Fruit fly (Drosophila melanogaster) whole organism, prepupa: ENCODE results near the gene Dpp10.

Experiments used
- Blimp-1 ChIP-seq: fragments of 200-800 bp; sonication (Bioruptor generic); optimal IDR thresholded peaks from 3 replicates; lab custom pipeline; 2017; ENCODE audit warnings: missing biosample characterization, missing genetic modification characterization, mild to moderate bottlenecking, moderate library complexity, missing genetic modification reagents
- CG10631 ChIP-seq: fragments of 200-800 bp; sonication (Bioruptor generic); optimal IDR thresholded peaks from 2 replicates; lab custom pipeline; 2016; ENCODE audit warnings: missing biosample characterization, missing genetic modification characterization
- CG10669 ChIP-seq: fragments of 200-800 bp; sonication (Bioruptor generic); optimal IDR thresholded peaks from 3 replicates; lab custom pipeline; 2018; ENCODE audit warnings: missing biosample characterization, mild to moderate bottlenecking, missing genetic modification characterization, moderate library complexity
- CG11294 ChIP-seq: fragments of 200-800 bp; sonication (Bioruptor generic); IDR thresholded peaks from 2 replicates; pipeline ENCODE4 v1.3.6; 2022; ENCODE audit warnings: missing biosample characterization, missing genetic modification characterization
- CG11762 ChIP-seq: fragments of 200-800 bp; sonication (Bioruptor generic); optimal IDR thresholded peaks from 3 replicates; lab custom pipeline; 2016; ENCODE audit warnings: missing biosample characterization, missing genetic modification characterization; ENCODE audit not compliant: insufficient read depth
- CG11902 ChIP-seq: fragments of 200-800 bp; sonication (Bioruptor generic); optimal IDR thresholded peaks from 3 replicates; lab custom pipeline; 2016; ENCODE audit warnings: missing biosample characterization, missing genetic modification characterization
- CG15336 ChIP-seq: fragments of 200-800 bp; sonication (Bioruptor generic); IDR thresholded peaks from 2 replicates; pipeline ENCODE4 v1.3.6; 2022; ENCODE audit warnings: missing biosample characterization, missing genetic modification characterization
- CG1621 ChIP-seq: fragments of 200-800 bp; sonication (Bioruptor generic); optimal IDR thresholded peaks from 3 replicates; lab custom pipeline; 2018; ENCODE audit warnings: missing biosample characterization, mild to moderate bottlenecking, missing genetic modification characterization
- CG16779 ChIP-seq: fragments of 200-800 bp; sonication (Bioruptor generic); optimal IDR thresholded peaks from 3 replicates; lab custom pipeline; 2017; ENCODE audit warnings: missing biosample characterization, mild to moderate bottlenecking, missing genetic modification characterization
- CG3032 ChIP-seq: fragments of 200-800 bp; optimal IDR thresholded peaks from 2 replicates; lab custom pipeline; 2019; ENCODE audit warnings: missing biosample characterization, mild to moderate bottlenecking, missing genetic modification characterization, moderate library complexity
- CG31627 ChIP-seq: fragments of 200-800 bp; sonication (Bioruptor generic); optimal IDR thresholded peaks from 3 replicates; lab custom pipeline; 2016; ENCODE audit warnings: missing biosample characterization, missing genetic modification characterization
- CG32006 ChIP-seq: fragments of 200-800 bp; sonication (Bioruptor generic); optimal IDR thresholded peaks from 3 replicates; lab custom pipeline; 2017; ENCODE audit warnings: missing biosample characterization, mild to moderate bottlenecking, missing genetic modification characterization
- CG34406 ChIP-seq: fragments of 200-800 bp; sonication (Bioruptor generic); optimal IDR thresholded peaks from 3 replicates; lab custom pipeline; 2016; ENCODE audit warnings: missing biosample characterization, missing genetic modification characterization
- CG3919 ChIP-seq: fragments of 200-800 bp; sonication (Bioruptor generic); optimal IDR thresholded peaks from 3 replicates; lab custom pipeline; 2016; ENCODE audit warnings: missing biosample characterization, missing genetic modification characterization
- CG4318 ChIP-seq: fragments of 200-800 bp; sonication (Bioruptor generic); optimal IDR thresholded peaks from 3 replicates; lab custom pipeline; 2017; ENCODE audit warnings: missing biosample characterization, mild to moderate bottlenecking, missing genetic modification characterization
- CG6163 ChIP-seq: fragments of 200-800 bp; sonication (Bioruptor generic); IDR thresholded peaks from 3 replicates; pipeline ENCODE4 v1.3.6; 2022; ENCODE audit warnings: missing biosample characterization, missing genetic modification characterization
- CG6276 ChIP-seq: fragments of 200-800 bp; sonication (Bioruptor generic); optimal IDR thresholded peaks from 2 replicates; lab custom pipeline; 2017; ENCODE audit warnings: missing biosample characterization, mild to moderate bottlenecking, missing genetic modification characterization
- CG6792 ChIP-seq: fragments of 200-800 bp; sonication (Bioruptor generic); optimal IDR thresholded peaks from 3 replicates; lab custom pipeline; 2016; ENCODE audit warnings: missing biosample characterization, missing genetic modification characterization
- CG6854 ChIP-seq: fragments of 200-800 bp; sonication (Bioruptor generic); optimal IDR thresholded peaks from 2 replicates; lab custom pipeline; 2017; ENCODE audit warnings: missing biosample characterization, mild to moderate bottlenecking, missing genetic modification characterization
- CG7368 ChIP-seq: fragments of 200-800 bp; sonication (Bioruptor generic); optimal IDR thresholded peaks from 3 replicates; lab custom pipeline; 2016; ENCODE audit warnings: missing biosample characterization, missing genetic modification characterization
- CG8119 ChIP-seq: fragments of 200-800 bp; sonication (Bioruptor generic); IDR thresholded peaks from 3 replicates; pipeline ENCODE4 v1.3.6; 2022; ENCODE audit warnings: missing biosample characterization, missing genetic modification characterization
- CG8319 ChIP-seq: fragments of 200-800 bp; sonication (Bioruptor generic); optimal IDR thresholded peaks from 3 replicates; lab custom pipeline; 2016; ENCODE audit warnings: missing biosample characterization, missing genetic modification characterization
- CG8632 ChIP-seq: fragments of 200-800 bp; sonication (Bioruptor generic); optimal IDR thresholded peaks from 3 replicates; lab custom pipeline; 2016; ENCODE audit warnings: missing biosample characterization, missing genetic modification characterization
- CG9139 ChIP-seq: fragments of 200-800 bp; sonication (Bioruptor generic); optimal IDR thresholded peaks from 3 replicates; lab custom pipeline; 2017; ENCODE audit warnings: missing biosample characterization, mild to moderate bottlenecking, missing genetic modification characterization
- Eip75B ChIP-seq: fragments of 200-800 bp; sonication (Bioruptor generic); optimal IDR thresholded peaks from 3 replicates; lab custom pipeline; 2016; ENCODE audit warnings: missing biosample characterization, missing genetic modification characterization
- Eip78C ChIP-seq: fragments of 200-800 bp; sonication (Bioruptor generic); peaks from one replicate; lab custom pipeline; 2016; ENCODE audit warnings: missing biosample characterization, missing genetic modification characterization
- Eip93F ChIP-seq: fragments of 200-800 bp; sonication (Bioruptor generic); optimal IDR thresholded peaks from 2 replicates; lab custom pipeline; 2016; ENCODE audit warnings: missing biosample characterization, mild to moderate bottlenecking, missing genetic modification characterization
- Ets21C ChIP-seq: fragments of 200-800 bp; sonication (Bioruptor generic); optimal IDR thresholded peaks from 3 replicates; lab custom pipeline; 2016; ENCODE audit warnings: missing biosample characterization, missing genetic modification characterization
- Ets96B ChIP-seq: fragments of 200-800 bp; optimal IDR thresholded peaks from 2 replicates; lab custom pipeline; 2019; ENCODE audit warnings: missing biosample characterization, mild to moderate bottlenecking, missing genetic modification characterization, moderate library complexity
- Gug ChIP-seq: fragments of 200-800 bp; sonication (Bioruptor generic); IDR thresholded peaks from 2 replicates; pipeline ENCODE4 v1.3.6; 2022; ENCODE audit warnings: missing biosample characterization, missing genetic modification characterization
- Hr39 ChIP-seq: fragments of 200-800 bp; sonication (Bioruptor generic); optimal IDR thresholded peaks from 2 replicates; lab custom pipeline; 2016; ENCODE audit warnings: missing biosample characterization, missing genetic modification characterization
- Hr4 ChIP-seq: fragments of 200-800 bp; sonication (Bioruptor generic); optimal IDR thresholded peaks from 3 replicates; lab custom pipeline; 2016; ENCODE audit warnings: missing biosample characterization, missing genetic modification characterization
- Lpt ChIP-seq: fragments of 200-800 bp; sonication (Bioruptor generic); optimal IDR thresholded peaks from 3 replicates; lab custom pipeline; 2016; ENCODE audit warnings: missing biosample characterization, missing genetic modification characterization
- OdsH ChIP-seq: fragments of 200-800 bp; sonication (Bioruptor generic); optimal IDR thresholded peaks from 3 replicates; lab custom pipeline; 2016; ENCODE audit warnings: missing biosample characterization, missing genetic modification characterization
- Smox ChIP-seq: fragments of 200-800 bp; sonication (Bioruptor generic); optimal IDR thresholded peaks from 3 replicates; lab custom pipeline; 2016; ENCODE audit warnings: missing biosample characterization, missing genetic modification characterization
- Sox102F ChIP-seq: fragments of 200-800 bp; sonication (Bioruptor generic); optimal IDR thresholded peaks from 2 replicates; lab custom pipeline; 2016; ENCODE audit warnings: missing biosample characterization, mild to moderate bottlenecking, missing genetic modification characterization
- Sox14 ChIP-seq: fragments of 200-800 bp; sonication (Bioruptor generic); optimal IDR thresholded peaks from 3 replicates; lab custom pipeline; 2016; ENCODE audit warnings: missing biosample characterization, missing genetic modification characterization
- Sox15 ChIP-seq: fragments of 200-800 bp; sonication (Bioruptor generic); optimal IDR thresholded peaks from 3 replicates; lab custom pipeline; 2016; ENCODE audit warnings: missing biosample characterization, missing genetic modification characterization
- achi ChIP-seq: fragments of 200-800 bp; sonication (Bioruptor generic); optimal IDR thresholded peaks from 3 replicates; lab custom pipeline; 2016; ENCODE audit warnings: missing biosample characterization, missing genetic modification characterization
- dac ChIP-seq: fragments of 200-800 bp; sonication (Bioruptor generic); optimal IDR thresholded peaks from 2 replicates; lab custom pipeline; 2017; ENCODE audit warnings: missing biosample characterization, mild to moderate bottlenecking, missing genetic modification characterization
- dsx ChIP-seq: fragments of 200-800 bp; optimal IDR thresholded peaks from 3 replicates; lab custom pipeline; 2019; ENCODE audit warnings: missing biosample characterization, mild to moderate bottlenecking, missing genetic modification characterization, moderate library complexity; ENCODE audit not compliant: poor library complexity, severe bottlenecking
- eg ChIP-seq: fragments of 200-800 bp; sonication (Bioruptor generic); IDR thresholded peaks from 3 replicates; pipeline ENCODE4 v1.3.6; 2022; ENCODE audit warnings: missing biosample characterization, missing genetic modification characterization
- esn ChIP-seq: fragments of 200-800 bp; sonication (Bioruptor generic); optimal IDR thresholded peaks from 2 replicates; lab custom pipeline; 2016; ENCODE audit warnings: missing biosample characterization, mild to moderate bottlenecking, missing genetic modification characterization, moderate library complexity
- fd85E ChIP-seq: fragments of 200-800 bp; sonication (Bioruptor generic); optimal IDR thresholded peaks from 3 replicates; lab custom pipeline; 2016; ENCODE audit warnings: missing biosample characterization, missing genetic modification characterization
- fkh ChIP-seq: fragments of 200-800 bp; sonication (Bioruptor generic); optimal IDR thresholded peaks from 3 replicates; lab custom pipeline; 2017; ENCODE audit warnings: missing biosample characterization, mild to moderate bottlenecking, missing genetic modification characterization, moderate library complexity
- lz ChIP-seq: fragments of 200-800 bp; sonication (Bioruptor generic); optimal IDR thresholded peaks from 3 replicates; lab custom pipeline; 2016; ENCODE audit warnings: missing biosample characterization, missing genetic modification characterization
- net ChIP-seq: fragments of 200-800 bp; sonication (Bioruptor generic); optimal IDR thresholded peaks from 3 replicates; lab custom pipeline; 2016; ENCODE audit warnings: missing biosample characterization, missing genetic modification characterization
- pdm3 ChIP-seq: fragments of 200-800 bp; sonication (Bioruptor generic); optimal IDR thresholded peaks from 3 replicates; lab custom pipeline; 2016; ENCODE audit warnings: missing biosample characterization, missing genetic modification characterization
- salr ChIP-seq, 2 experiments: fragments of 200-800 bp; sonication (Bioruptor generic); optimal IDR thresholded peaks; 3 replicates each; lab custom pipeline; 2016 to 2018; ENCODE audit warnings: missing biosample characterization in 2 of 2, missing genetic modification characterization in 2 of 2, mild to moderate bottlenecking in 1 of 2
- spab ChIP-seq: fragments of 200-800 bp; sonication (Bioruptor generic); optimal IDR thresholded peaks from 2 replicates; lab custom pipeline; 2017; ENCODE audit warnings: missing biosample characterization, mild to moderate bottlenecking, missing genetic modification characterization, missing genetic modification reagents
- ss ChIP-seq, 2 experiments: fragments of 200-800 bp; sonication (Bioruptor generic); optimal IDR thresholded peaks; 2 replicates in 1 of 2; 3 replicates in 1 of 2; lab custom pipeline; 2017 to 2018; ENCODE audit warnings: mild to moderate bottlenecking in 2 of 2, missing biosample characterization in 2 of 2, missing genetic modification characterization in 2 of 2, moderate library complexity in 1 of 2
- svp ChIP-seq: fragments of 200-800 bp; sonication (Bioruptor generic); peaks from one replicate; lab custom pipeline; 2016; ENCODE audit warnings: missing biosample characterization, missing genetic modification characterization

The Dpp10 gene

dm6 chr2L:6601018-6601505 is at the start of gene Dpp10:
Gene Dpp10 (minus strand): TSS chr2L:6601068.
- TF ChIP-seq CG31627 (GFP tag; lab: Kevin White, UChicago) (peak; percentile 73), CG9139 (GFP tag; lab: Kevin White, UChicago) (peak; percentile 17), CG6163 (GFP tag; lab: Robert Waterston, UW) (peak; percentile 90), CG4318 (GFP tag; lab: Kevin White, UChicago) (peak; percentile 70), spab (GFP tag; lab: Kevin White, UChicago) (peak; percentile 65), Eip75B (GFP tag; lab: Kevin White, UChicago) (peak; percentile 72), Smox (GFP tag; lab: Kevin White, UChicago) (peak; percentile 73), Sox14 (GFP tag; lab: Kevin White, UChicago) (peak; percentile 64), dsx (peak; percentile 65), Ets96B (tag; lab: Kevin White, UChicago) (peak; percentile 70), Sox102F (peak; percentile 69), CG11902 (GFP tag; lab: Kevin White, UChicago) (peak; percentile 18), CG11294 (GFP tag; lab: Robert Waterston, UW) (peak; percentile 83), Blimp-1 (GFP tag; lab: Kevin White, UChicago) (no peak), OdsH (GFP tag; lab: Kevin White, UChicago) (peak; percentile 76), Sox15 (GFP tag; lab: Kevin White, UChicago) (peak; percentile 58), esn (no peak), CG7368 (GFP tag; lab: Kevin White, UChicago) (peak; percentile 38), CG8119 (peak; percentile 89), CG3919 (peak; percentile 76), Eip78C (peak; percentile 92), svp (GFP tag; lab: Kevin White, UChicago) (peak; percentile 84), CG34406 (GFP tag; lab: Kevin White, UChicago) (peak; percentile 54), CG16779 (peak; percentile 59), Hr4 (GFP tag; lab: Kevin White, UChicago) (peak; percentile 75), salr (GFP tag; optimal IDR thresholded peaks at IDR 0.05; lab: Kevin White, UChicago) (peak; percentile 48 to 61), Lpt (GFP tag; lab: Kevin White, UChicago) (peak; percentile 59), pdm3 (GFP tag; lab: Kevin White, UChicago) (peak; percentile 80), CG1621 (peak; percentile 61), CG8632 (GFP tag; lab: Kevin White, UChicago) (peak; percentile 67), net (peak; percentile 65), CG6792 (GFP tag; lab: Kevin White, UChicago) (peak; percentile 61), CG10631 (GFP tag; lab: Kevin White, UChicago) (peak; percentile 71), Hr39 (GFP tag; lab: Kevin White, UChicago) (peak; percentile 70), CG15336 (GFP tag; lab: Robert Waterston, UW) (peak; percentile 91), CG3032 (tag; lab: Kevin White, UChicago) (peak; percentile 78), Eip93F (GFP tag; lab: Kevin White, UChicago) (peak; percentile 9), CG6854 (GFP tag; lab: Kevin White, UChicago) (no peak), fd85E (GFP tag; lab: Kevin White, UChicago) (no peak), achi (GFP tag; lab: Kevin White, UChicago) (peak; percentile 76), Gug (GFP tag; lab: Robert Waterston, UW) (peak; percentile 82), Ets21C (GFP tag; lab: Kevin White, UChicago) (peak; percentile 63), CG11762 (GFP tag; lab: Kevin White, UChicago) (peak; percentile 24), CG10669 (GFP tag; lab: Kevin White, UChicago) (peak; percentile 73), CG32006 (GFP tag; lab: Kevin White, UChicago) (peak; percentile 77), lz (GFP tag; lab: Kevin White, UChicago) (peak; percentile 72), CG6276 (peak; percentile 56), eg (GFP tag; lab: Robert Waterston, UW) (peak; percentile 90), fkh (GFP tag; lab: Kevin White, UChicago) (no peak), dac (peak; percentile 43), ss (GFP tag; optimal IDR thresholded peaks at IDR 0.05; lab: Kevin White, UChicago) (peak; percentile 53 to 75), CG8319 (GFP tag; lab: Kevin White, UChicago) (peak; percentile 44)
